Fruit fly (Drosophila melanogaster) whole organism, adult: ENCODE data around the gene CG33272.

Experiments used
- CG11617 ChIP-seq: fragments of 200-800 bp; sonication (Bioruptor generic); optimal IDR thresholded peaks from 2 replicates; lab custom pipeline; 2017; ENCODE audit warnings: mild to moderate bottlenecking, missing biosample characterization, missing genetic modification reagents, missing genetic modification characterization
- CG12768 ChIP-seq: fragments of 200-800 bp; sonication (Bioruptor generic); optimal IDR thresholded peaks from 2 replicates; lab custom pipeline; 2017; ENCODE audit warnings: missing biosample characterization, missing genetic modification characterization, mild to moderate bottlenecking, moderate library complexity, missing genetic modification reagents
- CG14711 ChIP-seq: fragments of 200-800 bp; sonication (Bioruptor generic); optimal IDR thresholded peaks from 2 replicates; lab custom pipeline; 2018; ENCODE audit warnings: missing biosample characterization, mild to moderate bottlenecking, missing genetic modification characterization, moderate library complexity
- CG1620 ChIP-seq: fragments of 200-800 bp; sonication (Bioruptor generic); optimal IDR thresholded peaks from 2 replicates; lab custom pipeline; 2016; ENCODE audit warnings: missing biosample characterization, missing genetic modification characterization
- CG33017 ChIP-seq: fragments of 200-800 bp; sonication (Bioruptor generic); optimal IDR thresholded peaks from 2 replicates; lab custom pipeline; 2018; ENCODE audit warnings: missing biosample characterization, mild to moderate bottlenecking, missing genetic modification characterization, moderate library complexity
- Clk ChIP-seq: fragments of 200-800 bp; sonication (Bioruptor generic); optimal IDR thresholded peaks from 2 replicates; lab custom pipeline; 2017; ENCODE audit warnings: missing biosample characterization, missing genetic modification characterization
- Crg-1 ChIP-seq: fragments of 200-800 bp; sonication (Bioruptor generic); optimal IDR thresholded peaks from 2 replicates; lab custom pipeline; 2016; ENCODE audit warnings: missing biosample characterization, missing genetic modification characterization
- Hr96 ChIP-seq: fragments of 200-800 bp; sonication (Bioruptor generic); optimal IDR thresholded peaks from 2 replicates; lab custom pipeline; 2016; ENCODE audit warnings: missing biosample characterization, missing genetic modification characterization
- Mnt ChIP-seq: fragments of 200-800 bp; sonication (Bioruptor generic); optimal IDR thresholded peaks from 2 replicates; lab custom pipeline; 2016; ENCODE audit warnings: missing biosample characterization, mild to moderate bottlenecking, missing genetic modification characterization
- cic ChIP-seq: fragments of 200-800 bp; sonication (Bioruptor generic); optimal IDR thresholded peaks from 2 replicates; lab custom pipeline; 2017; ENCODE audit warnings: missing biosample characterization, mild to moderate bottlenecking, missing genetic modification characterization, moderate library complexity
- ovo ChIP-seq: fragments of 200-800 bp; sonication (Bioruptor generic); optimal IDR thresholded peaks from 2 replicates; lab custom pipeline; 2016; ENCODE audit warnings: missing biosample characterization, missing genetic modification characterization
- pad ChIP-seq: fragments of 200-800 bp; sonication (Bioruptor generic); optimal IDR thresholded peaks from 3 replicates; lab custom pipeline; 2017; ENCODE audit warnings: missing biosample characterization, missing genetic modification characterization, mild to moderate bottlenecking, moderate library complexity, missing genetic modification reagents
- tj ChIP-seq: fragments of 200-800 bp; sonication (Bioruptor generic); optimal IDR thresholded peaks from 3 replicates; lab custom pipeline; 2017; ENCODE audit warnings: missing biosample characterization, mild to moderate bottlenecking, missing genetic modification characterization, moderate library complexity

dm6 chr3L:11484483-11484882 lies 25.9 kb downstream of the CG33272 start:
- TF ChIP-seq CG12768 (GFP tag; lab: Kevin White, UChicago) (no peak), cic (GFP tag; lab: Kevin White, UChicago) (no peak), pad (GFP tag; lab: Kevin White, UChicago) (no peak), CG33017 (tag; lab: Kevin White, UChicago) (no peak), tj (GFP tag; lab: Kevin White, UChicago) (no peak), Hr96 (GFP tag; lab: Kevin White, UChicago) (no peak), Crg-1 (GFP tag; lab: Kevin White, UChicago) (no peak), CG14711 (no peak), CG11617 (GFP tag; lab: Kevin White, UChicago) (no peak), Clk (GFP tag; lab: Kevin White, UChicago) (no peak), Mnt (no peak), ovo (GFP tag; lab: Kevin White, UChicago) (no peak), CG1620 (no peak)
